Worm (Caenorhabditis elegans): ENCODE results near the gene C42D4.19.

DNA sequence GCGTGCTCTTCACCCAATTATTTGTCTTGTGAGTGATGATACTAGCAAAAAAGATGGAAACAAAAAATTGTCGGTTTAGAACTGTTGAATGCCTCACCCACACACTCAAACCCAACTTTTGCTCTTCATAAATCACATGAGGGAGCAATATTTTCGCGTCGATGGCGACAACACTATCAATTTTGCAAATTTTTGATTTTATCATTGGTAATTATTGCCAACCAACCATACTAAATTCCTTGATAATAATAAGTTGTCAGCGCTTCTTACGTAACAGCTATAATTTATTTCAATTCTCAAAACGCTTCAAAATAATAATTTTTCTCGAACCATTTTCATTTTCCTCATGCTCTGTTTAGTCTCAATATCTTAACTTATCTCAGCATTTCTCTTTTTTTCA is 37.3 kb downstream of the C42D4.19 start:
- TF ChIP-seq aha-1 (tag; optimal IDR thresholded peaks at IDR 0.05) (no peak), ces-1 (GFP tag; optimal IDR thresholded peaks at IDR 0.05) (no peak), lin-13 (GFP tag; optimal IDR thresholded peaks at IDR 0.05) (no peak), fkh-8 (tag; optimal IDR thresholded peaks at IDR 0.05) (no peak), aly-2 (tag; optimal IDR thresholded peaks at IDR 0.05) (no peak), ztf-4 (tag; optimal IDR thresholded peaks at IDR 0.05) (no peak), nhr-28 (tag; optimal IDR thresholded peaks at IDR 0.05) (no peak), fkh-10 (GFP tag; optimal IDR thresholded peaks at IDR 0.05) (no peak), skn-1 (tag; optimal IDR thresholded peaks at IDR 0.05) (no peak)
